Worm (Caenorhabditis elegans): ENCODE data around the gene srg-16.
A peak's percentile ranks its signal among the peaks of the same experiment; 100 is the strongest.

The srg-16 gene

DNA sequence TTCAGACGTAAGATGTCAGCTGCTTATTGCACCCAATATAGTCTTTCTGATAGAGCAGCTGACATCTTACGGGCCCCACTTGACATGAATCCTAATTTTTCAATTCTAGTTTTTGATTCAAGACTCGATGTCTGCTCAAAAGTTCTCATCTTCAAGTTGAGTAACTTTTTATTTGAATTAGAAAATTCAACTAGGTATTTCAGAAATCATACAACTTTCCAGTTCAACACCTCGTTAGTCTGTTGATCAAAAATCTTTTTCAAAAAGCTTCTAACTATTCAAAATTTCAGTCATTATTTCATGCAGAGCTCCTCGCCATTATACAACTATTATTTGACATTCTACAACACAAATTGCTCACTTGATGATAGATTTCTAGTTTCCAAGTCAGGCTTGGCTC lies 44.9 kb downstream of the srg-16 start, which contains the start of gene srh-73:
TSS of gene srh-73 (plus strand) at position 301 of the 400 bp plus-strand sequence.
- TF ChIP-seq ceh-20 (GFP tag; IDR thresholded peaks at IDR 0.05) (no peak), lin-15B (tag; optimal IDR thresholded peaks at IDR 0.05) (no peak), lin-29 (GFP tag; IDR thresholded peaks at IDR 0.05) (no peak), Y5F2A.4 (GFP tag; optimal IDR thresholded peaks at IDR 0.05) (no peak), dmd-9 (GFP tag; IDR thresholded peaks at IDR 0.05) (no peak), lin-13 (GFP tag; optimal IDR thresholded peaks at IDR 0.05) (no peak), F26F4.8 (GFP tag; conservative IDR thresholded peaks at IDR 0.05) (no peak), pha-4 (GFP tag; IDR thresholded peaks at IDR 0.05) (no peak), pha-4 (tag; optimal IDR thresholded peaks at IDR 0.05) (no peak), D1046.2 (GFP tag; IDR thresholded peaks at IDR 0.05) (no peak), aly-2 (tag; optimal IDR thresholded peaks at IDR 0.05) (no peak), hlh-30 (tag; optimal IDR thresholded peaks at IDR 0.05; ENCODE audit: insufficient read depth) (no peak), snpc-1.2 (GFP tag; IDR thresholded peaks at IDR 0.05) (no peak), ceh-82 (tag; optimal IDR thresholded peaks at IDR 0.05) (no peak), vab-7 (GFP tag; IDR thresholded peaks at IDR 0.05) (no peak)

DNA sequence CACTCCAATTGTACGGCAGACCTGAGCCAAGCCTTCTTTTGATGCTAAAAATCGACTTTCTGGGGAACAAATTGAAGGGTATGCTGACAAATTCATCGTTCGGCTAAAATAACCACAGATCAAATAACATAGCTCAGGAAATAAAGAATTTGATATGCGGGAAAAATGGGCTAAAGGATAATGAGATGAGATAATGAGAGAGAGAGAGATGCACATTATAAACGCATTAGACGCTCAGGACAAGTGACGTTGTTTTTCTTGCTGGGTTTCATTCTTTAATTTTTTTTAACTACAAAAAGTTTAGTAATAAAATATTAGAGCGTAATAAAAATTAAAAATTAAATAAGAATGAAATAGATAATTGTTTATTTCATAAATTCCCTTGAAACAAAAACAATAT lies 47.7 kb downstream of the srg-16 start, which contains the start of gene srh-69:
TSS of gene srh-69 (minus strand) at position 101 of the 400 bp plus-strand sequence.
- TF ChIP-seq nhr-76 (tag; optimal IDR thresholded peaks at IDR 0.05) = no peak
- no peak for TF ChIP-seq ceh-32 (tag; optimal IDR thresholded peaks at IDR 0.05; ENCODE audit: poor library complexity)
- no peak for TF ChIP-seq zip-11 (GFP tag; IDR thresholded peaks at IDR 0.05)
- no peak for TF ChIP-seq lsy-2 (tag; optimal IDR thresholded peaks at IDR 0.05)

DNA sequence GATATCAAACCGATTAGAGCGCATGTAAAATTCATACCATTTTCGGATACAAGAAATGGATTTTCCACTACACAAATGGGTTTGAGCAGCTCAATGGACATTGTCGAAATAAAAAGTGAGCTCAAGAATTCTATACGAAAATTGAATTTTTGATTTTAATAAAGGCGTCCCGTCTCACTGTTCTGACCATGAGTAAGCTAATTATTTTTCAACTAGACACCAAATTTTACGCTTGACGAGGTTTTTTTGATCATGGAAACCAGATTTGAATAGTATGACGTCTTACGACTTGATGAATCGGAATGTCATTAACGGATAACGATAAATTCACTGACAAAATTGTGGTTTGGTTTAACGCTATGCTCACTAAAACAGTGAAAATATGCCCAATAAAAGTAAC lies 49.4 kb downstream of the srg-16 start, which contains the start of gene srh-61:
TSS of gene srh-61 (minus strand) at position 101 of the 400 bp plus-strand sequence.
- TF ChIP-seq ZK546.5 (tag; optimal IDR thresholded peaks at IDR 0.05) = no peak
- peak in 1 of 2 experiments; percentile 49 for TF ChIP-seq unc-62 (GFP tag; optimal IDR thresholded peaks at IDR 0.05 in 1 of 2)
- TF ChIP-seq unc-62 (tag; optimal IDR thresholded peaks at IDR 0.05) = no peak
- TF ChIP-seq nhr-48 (tag; optimal IDR thresholded peaks at IDR 0.05) = no peak

DNA sequence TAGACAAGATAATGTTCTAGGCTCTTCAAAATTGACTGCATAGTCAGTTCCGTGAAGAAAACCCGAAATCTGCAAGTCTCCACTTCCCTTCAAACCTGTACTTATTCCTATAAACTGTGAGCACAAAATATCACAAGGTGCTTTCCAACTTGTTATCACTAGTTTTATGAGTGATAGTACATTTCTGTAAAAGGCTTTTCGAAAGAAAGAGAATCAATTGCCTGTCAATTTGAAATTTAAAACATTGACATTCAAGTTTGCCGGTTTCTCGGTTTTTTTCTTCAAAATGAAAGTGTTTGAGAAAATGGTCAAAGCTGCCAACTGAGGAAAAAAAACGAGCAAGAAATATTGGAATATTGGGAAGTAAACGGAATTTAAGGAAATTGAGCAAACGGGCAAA lies 51.1 kb downstream of the srg-16 start:
- TF ChIP-seq daf-19 (GFP tag; conservative IDR thresholded peaks at IDR 0.05) (no peak), dpl-1 (GFP tag; optimal IDR thresholded peaks at IDR 0.05) (no peak), ceh-32 (tag; optimal IDR thresholded peaks at IDR 0.05; ENCODE audit: poor library complexity) (no peak), daf-16 (GFP tag; optimal IDR thresholded peaks at IDR 0.05) (no peak), daf-16 (tag; optimal IDR thresholded peaks at IDR 0.05) (peak; percentile 45), lin-39 (tag; optimal IDR thresholded peaks at IDR 0.05) (no peak), zip-2 (tag; optimal IDR thresholded peaks at IDR 0.05) (no peak), fos-1 (tag; optimal IDR thresholded peaks at IDR 0.05) (no peak), madf-9 (GFP tag; conservative IDR thresholded peaks at IDR 0.05) (no peak), lin-15B (tag; optimal IDR thresholded peaks at IDR 0.05) (no peak), ces-1 (GFP tag; optimal IDR thresholded peaks at IDR 0.05) (no peak), gei-8 (GFP tag; optimal IDR thresholded peaks at IDR 0.05) (no peak), nhr-42 (GFP tag; IDR thresholded peaks at IDR 0.05) (no peak), F26F4.8 (GFP tag; conservative IDR thresholded peaks at IDR 0.05) (no peak), mxl-3 (GFP tag; optimal IDR thresholded peaks at IDR 0.05) (no peak), zfp-3 (GFP tag; conservative IDR thresholded peaks at IDR 0.05) (no peak), lin-1 (GFP tag; IDR thresholded peaks at IDR 0.05) (no peak), lin-38 (GFP tag; IDR thresholded peaks at IDR 0.05) (no peak), T20F7.1 (GFP tag; optimal IDR thresholded peaks at IDR 0.05) (no peak), ama-1 (optimal IDR thresholded peaks at IDR 0.05) (no peak), unc-62 (GFP tag; optimal IDR thresholded peaks at IDR 0.05 in 1 of 2) (peak in 1 of 2 experiments; percentile 47), unc-62 (tag; optimal IDR thresholded peaks at IDR 0.05) (no peak), nhr-48 (tag; optimal IDR thresholded peaks at IDR 0.05) (no peak), spr-3 (GFP tag; optimal IDR thresholded peaks at IDR 0.05) (no peak), nhr-10 (tag; optimal IDR thresholded peaks at IDR 0.05) (no peak), arid-1 (GFP tag; conservative IDR thresholded peaks at IDR 0.05) (no peak), dmd-6 (GFP tag; IDR thresholded peaks at IDR 0.05) (peak; percentile 23; the same call in 1 of the 2 replicates), rbr-2 (tag; optimal IDR thresholded peaks at IDR 0.05) (no peak), nhr-6 (tag; optimal IDR thresholded peaks at IDR 0.05) (no peak), ZK337.2 (GFP tag; IDR thresholded peaks at IDR 0.05) (no peak), nhr-11 (tag; optimal IDR thresholded peaks at IDR 0.05) (no peak)

All from whole organism, L4 larva.